Worm (Caenorhabditis elegans): ENCODE results near the gene oxy-4.

DNA sequence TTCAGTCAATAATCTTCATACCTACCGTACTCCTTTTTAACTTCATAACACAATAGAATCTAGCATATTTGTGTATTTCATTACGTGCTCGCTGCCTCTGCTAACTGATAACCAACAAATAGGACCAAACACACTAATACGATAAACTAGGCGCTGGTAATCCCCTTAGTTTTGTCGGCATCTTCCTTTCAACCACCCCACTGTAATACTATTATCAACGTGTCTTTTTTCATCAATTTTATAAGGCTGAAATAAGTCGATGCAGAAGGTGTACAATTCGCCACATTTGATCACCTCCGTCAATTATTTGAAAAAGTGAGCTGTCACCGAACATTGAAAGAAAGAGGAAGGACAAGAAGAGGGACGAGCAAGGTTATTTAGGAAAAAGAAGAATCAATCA lies 11.1 kb downstream of the oxy-4 start:
- TF ChIP-seq fos-1 (tag; optimal IDR thresholded peaks at IDR 0.05) (no peak), nhr-77 (tag; optimal IDR thresholded peaks at IDR 0.05) (no peak), lin-35 (GFP tag; optimal IDR thresholded peaks at IDR 0.05) (no peak), elt-3 (tag; optimal IDR thresholded peaks at IDR 0.05) (no peak), fkh-4 (tag; optimal IDR thresholded peaks at IDR 0.05; ENCODE audit: borderline replicate concordance) (no peak), efl-1 (optimal IDR thresholded peaks at IDR 0.05) (no peak), efl-1 (GFP tag; optimal IDR thresholded peaks at IDR 0.05 in 1 of 2) (peak in 1 of 2 experiments; percentile 30), nhr-12 (tag; optimal IDR thresholded peaks at IDR 0.05) (no peak), alr-1 (tag; optimal IDR thresholded peaks at IDR 0.05; ENCODE audit: borderline replicate concordance) (no peak), nhr-237 (tag; optimal IDR thresholded peaks at IDR 0.05) (no peak), nhr-11 (tag; optimal IDR thresholded peaks at IDR 0.05) (no peak), unc-62 (GFP tag; optimal IDR thresholded peaks at IDR 0.05) (no peak), jun-1 (tag; optimal IDR thresholded peaks at IDR 0.05) (no peak), vab-15 (tag; optimal IDR thresholded peaks at IDR 0.05) (no peak)
